Fruit fly (Drosophila melanogaster) whole organism, pupa: ENCODE data around the gene CG31075.

Experiments
- CG14655 ChIP-seq: fragments of 200-800 bp; sonication (Bioruptor generic); optimal IDR thresholded peaks from 3 replicates; lab custom pipeline; 2017; ENCODE audit warnings: mild to moderate bottlenecking, missing biosample characterization, missing genetic modification reagents, missing genetic modification characterization
- CG32121 ChIP-seq: fragments of 200-800 bp; sonication (Bioruptor generic); IDR thresholded peaks from 2 replicates; pipeline ENCODE4 v1.3.6; 2022; ENCODE audit warnings: missing biosample characterization, missing genetic modification characterization
- D1 ChIP-seq: fragments of 200-800 bp; sonication (Bioruptor generic); optimal IDR thresholded peaks from 2 replicates; lab custom pipeline; 2018; ENCODE audit warnings: missing biosample characterization, mild to moderate bottlenecking, missing genetic modification characterization, moderate library complexity
- gl ChIP-seq: fragments of 200-800 bp; sonication (Bioruptor generic); optimal IDR thresholded peaks from 2 replicates; lab custom pipeline; 2018; ENCODE audit warnings: missing biosample characterization, mild to moderate bottlenecking, missing genetic modification characterization

- no peak for TF ChIP-seq CG32121
- TF ChIP-seq gl (tag; lab: Kevin White, UChicago): no peak
- no peak for TF ChIP-seq D1 (tag; lab: Kevin White, UChicago)
- TF ChIP-seq CG14655 (GFP tag; lab: Kevin White, UChicago): no peak
Measured at dm6 chr3R:26956376-26957062, 31.8 kb downstream of the CG31075 start.
